Fruit fly (Drosophila melanogaster) whole organism, pupa: Measurements from ENCODE around the gene CG10208.

Experiments used
- CG10348 ChIP-seq: fragments of 200-800 bp; sonication (Bioruptor generic); IDR thresholded peaks from 2 replicates; pipeline ENCODE4 v1.3.6; 2022; ENCODE audit warnings: missing biosample characterization, missing genetic modification characterization
- CG12605 ChIP-seq: fragments of 200-800 bp; sonication (Bioruptor generic); IDR thresholded peaks from 2 replicates; pipeline ENCODE4 v1.3.6; 2022; ENCODE audit warnings: missing biosample characterization, missing genetic modification characterization
- CG13204 ChIP-seq: fragments of 200-800 bp; sonication (Bioruptor generic); optimal IDR thresholded peaks from 2 replicates; lab custom pipeline; 2018; ENCODE audit warnings: missing biosample characterization, mild to moderate bottlenecking, missing genetic modification characterization, moderate library complexity
- CG14655 ChIP-seq: fragments of 200-800 bp; sonication (Bioruptor generic); optimal IDR thresholded peaks from 3 replicates; lab custom pipeline; 2017; ENCODE audit warnings: mild to moderate bottlenecking, missing biosample characterization, missing genetic modification reagents, missing genetic modification characterization
- CG15710 ChIP-seq: fragments of 200-800 bp; sonication (Bioruptor generic); optimal IDR thresholded peaks from 2 replicates; lab custom pipeline; 2018; ENCODE audit warnings: missing biosample characterization, mild to moderate bottlenecking, missing genetic modification characterization, moderate library complexity
- CG17806 ChIP-seq: fragments of 200-800 bp; sonication (Bioruptor generic); optimal IDR thresholded peaks from 2 replicates; lab custom pipeline; 2018; ENCODE audit warnings: missing biosample characterization, mild to moderate bottlenecking, missing genetic modification characterization, moderate library complexity
- CG32121 ChIP-seq: fragments of 200-800 bp; sonication (Bioruptor generic); IDR thresholded peaks from 2 replicates; pipeline ENCODE4 v1.3.6; 2022; ENCODE audit warnings: missing biosample characterization, missing genetic modification characterization
- CG34367 ChIP-seq: fragments of 200-800 bp; sonication (Bioruptor generic); optimal IDR thresholded peaks from 2 replicates; lab custom pipeline; 2018; ENCODE audit warnings: missing biosample characterization, mild to moderate bottlenecking, missing genetic modification characterization
- CG4496 ChIP-seq: fragments of 200-800 bp; sonication (Bioruptor generic); IDR thresholded peaks from 3 replicates; pipeline ENCODE4 v1.3.6; 2022; ENCODE audit warnings: missing biosample characterization, missing genetic modification characterization
- CG8159 ChIP-seq: fragments of 200-800 bp; sonication (Bioruptor generic); optimal IDR thresholded peaks from 3 replicates; lab custom pipeline; 2018; ENCODE audit warnings: missing biosample characterization, mild to moderate bottlenecking, missing genetic modification characterization, moderate library complexity
- CG8301 ChIP-seq: fragments of 200-800 bp; sonication (Bioruptor generic); optimal IDR thresholded peaks from 2 replicates; lab custom pipeline; 2018; ENCODE audit warnings: missing biosample characterization, mild to moderate bottlenecking, missing genetic modification characterization
- CG9948 ChIP-seq: fragments of 200-800 bp; sonication (Bioruptor generic); optimal IDR thresholded peaks from 2 replicates; lab custom pipeline; 2018; ENCODE audit warnings: missing biosample characterization, mild to moderate bottlenecking, missing genetic modification characterization, moderate library complexity
- D1 ChIP-seq: fragments of 200-800 bp; sonication (Bioruptor generic); optimal IDR thresholded peaks from 2 replicates; lab custom pipeline; 2018; ENCODE audit warnings: missing biosample characterization, mild to moderate bottlenecking, missing genetic modification characterization, moderate library complexity
- EcR ChIP-seq: fragments of 200-800 bp; sonication (Bioruptor generic); optimal IDR thresholded peaks from 3 replicates; lab custom pipeline; 2019; ENCODE audit warnings: missing biosample characterization, missing genetic modification characterization, mild to moderate bottlenecking, moderate library complexity, missing genetic modification reagents
- Ets98B ChIP-seq: fragments of 200-800 bp; sonication (Bioruptor generic); IDR thresholded peaks from 2 replicates; pipeline ENCODE4 v1.3.6; 2022; ENCODE audit warnings: missing biosample characterization, missing genetic modification characterization
- Pif1A ChIP-seq: fragments of 200-800 bp; sonication (Bioruptor generic); optimal IDR thresholded peaks from 3 replicates; lab custom pipeline; 2016; ENCODE audit warnings: missing biosample characterization, missing genetic modification characterization
- Pif1B ChIP-seq: fragments of 200-800 bp; sonication (Bioruptor generic); optimal IDR thresholded peaks from 3 replicates; lab custom pipeline; 2016; ENCODE audit warnings: missing biosample characterization, missing genetic modification characterization
- Snoo ChIP-seq: fragments of 200-800 bp; sonication (Bioruptor generic); optimal IDR thresholded peaks from 3 replicates; lab custom pipeline; 2017; ENCODE audit warnings: missing biosample characterization, mild to moderate bottlenecking, missing genetic modification characterization, inconsistent platforms
- fd96Ca ChIP-seq: fragments of 200-800 bp; sonication (Bioruptor generic); IDR thresholded peaks from 3 replicates; pipeline ENCODE4 v1.3.6; 2022; ENCODE audit warnings: missing biosample characterization, missing genetic modification characterization
- gl ChIP-seq: fragments of 200-800 bp; sonication (Bioruptor generic); optimal IDR thresholded peaks from 2 replicates; lab custom pipeline; 2018; ENCODE audit warnings: missing biosample characterization, mild to moderate bottlenecking, missing genetic modification characterization
- rn ChIP-seq: fragments of 200-800 bp; sonication (Bioruptor generic); IDR thresholded peaks from 2 replicates; pipeline ENCODE4 v1.3.6; 2022; ENCODE audit warnings: missing biosample characterization, missing genetic modification characterization

Gene CG10208

DNA sequence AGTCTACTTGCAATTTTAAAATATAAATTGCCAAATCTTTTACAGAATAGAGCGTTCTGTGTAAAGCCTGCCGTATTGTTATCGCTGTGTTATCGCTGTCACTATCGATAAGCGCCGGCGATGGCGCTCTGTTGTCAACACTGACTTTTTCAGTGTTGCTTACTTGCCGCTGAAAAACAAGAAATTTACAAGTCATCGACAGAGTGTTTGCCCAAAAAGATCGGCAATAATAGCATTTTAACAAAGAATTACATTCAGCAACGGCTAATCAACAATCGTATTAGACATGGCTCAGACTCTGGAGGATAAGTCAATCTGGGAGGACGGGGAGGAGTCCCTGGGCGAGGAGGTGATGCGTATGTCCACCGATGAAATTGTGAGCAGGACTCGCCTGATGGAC, 21.2 kb downstream of the CG10208 start, which contains the start of the genes RanBP3 and Rpt5:
RanBP3 (minus strand) TSS at position 107 of the 400 bp plus-strand sequence.
Rpt5 (plus strand) TSS at position 149 of the 400 bp plus-strand sequence.
- TF ChIP-seq fd96Ca (GFP tag; lab: Robert Waterston, UW) (peak; percentile 28; the same call in 1 of the 3 replicates), CG17806 (peak; percentile 6), CG8159 (tag; lab: Kevin White, UChicago) (no peak), Ets98B (GFP tag; lab: Robert Waterston, UW) (peak; percentile 58), CG32121 (GFP tag; lab: Robert Waterston, UW) (peak; percentile 20; the same call in 1 of the 2 replicates), CG9948 (tag; lab: Kevin White, UChicago) (no peak), CG15710 (tag; lab: Kevin White, UChicago) (peak; percentile 39), CG12605 (GFP tag; lab: Robert Waterston, UW) (no peak), Pif1B (GFP tag; lab: Kevin White, UChicago) (no peak), Snoo (tag; lab: Kevin White, UChicago) (peak; percentile 40), CG8301 (no peak), D1 (tag; lab: Kevin White, UChicago) (no peak), CG14655 (GFP tag; lab: Kevin White, UChicago) (no peak), EcR (GFP tag; lab: Kevin White, UChicago) (peak; percentile 6), Pif1A (no peak), CG4496 (GFP tag; lab: Robert Waterston, UW) (peak; percentile 29; the same call in 1 of the 3 replicates), CG34367 (tag; lab: Kevin White, UChicago) (no peak), gl (tag; lab: Kevin White, UChicago) (no peak), rn (GFP tag; lab: Robert Waterston, UW) (no peak)

DNA sequence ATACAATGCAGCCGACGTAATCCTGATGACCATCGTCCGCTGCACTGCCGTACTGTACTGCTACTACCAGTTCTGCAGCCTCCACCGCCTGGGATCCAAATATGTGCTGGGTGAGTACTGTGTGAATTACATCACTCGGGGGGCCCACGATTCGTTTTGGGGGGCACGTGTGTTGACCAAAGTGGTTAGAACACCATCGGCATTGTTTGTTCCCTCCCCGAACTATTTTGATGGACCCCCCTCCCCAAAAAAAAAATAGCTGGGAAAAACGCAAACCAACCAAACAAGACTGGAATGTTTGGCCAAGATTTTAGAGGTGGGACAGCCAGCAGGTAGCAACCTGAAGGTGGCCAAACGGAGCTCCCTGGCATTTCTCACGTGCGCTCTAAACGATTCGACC, 26.5 kb downstream of the CG10208 start:
- TF ChIP-seq Pif1A (no peak), CG8301 (no peak), CG32121 (GFP tag; lab: Robert Waterston, UW) (no peak), CG10348 (no peak), CG17806 (no peak), Ets98B (GFP tag; lab: Robert Waterston, UW) (no peak), CG15710 (tag; lab: Kevin White, UChicago) (no peak), CG9948 (tag; lab: Kevin White, UChicago) (no peak), EcR (GFP tag; lab: Kevin White, UChicago) (no peak), CG12605 (GFP tag; lab: Robert Waterston, UW) (no peak), CG13204 (GFP tag; lab: Kevin White, UChicago) (no peak)

DNA sequence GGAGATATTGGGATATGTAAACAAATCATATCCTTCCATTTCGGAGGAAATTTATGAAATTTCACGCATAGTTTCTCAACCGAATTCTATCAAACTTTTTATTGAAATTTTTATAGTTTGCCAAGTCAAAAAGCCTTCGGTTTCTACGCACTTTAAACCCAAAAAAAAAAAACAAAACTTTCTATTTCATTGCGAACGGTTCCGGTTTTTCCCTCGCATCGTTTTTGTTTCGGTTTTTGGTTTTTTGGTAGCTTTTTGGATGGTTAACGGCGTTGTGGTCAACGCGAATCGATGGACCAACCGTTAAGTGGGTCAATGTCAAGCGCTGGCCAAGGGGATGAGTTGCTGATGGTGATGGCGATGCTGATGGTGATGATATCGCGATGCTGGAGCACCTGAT, 33.0 kb downstream of the CG10208 start:
- TF ChIP-seq CG17806 (no peak), CG12605 (GFP tag; lab: Robert Waterston, UW) (no peak), Pif1A (no peak), CG14655 (GFP tag; lab: Kevin White, UChicago) (no peak), CG4496 (GFP tag; lab: Robert Waterston, UW) (no peak)
- TF ChIP-seq, all 21 proteins: peak for 0

DNA sequence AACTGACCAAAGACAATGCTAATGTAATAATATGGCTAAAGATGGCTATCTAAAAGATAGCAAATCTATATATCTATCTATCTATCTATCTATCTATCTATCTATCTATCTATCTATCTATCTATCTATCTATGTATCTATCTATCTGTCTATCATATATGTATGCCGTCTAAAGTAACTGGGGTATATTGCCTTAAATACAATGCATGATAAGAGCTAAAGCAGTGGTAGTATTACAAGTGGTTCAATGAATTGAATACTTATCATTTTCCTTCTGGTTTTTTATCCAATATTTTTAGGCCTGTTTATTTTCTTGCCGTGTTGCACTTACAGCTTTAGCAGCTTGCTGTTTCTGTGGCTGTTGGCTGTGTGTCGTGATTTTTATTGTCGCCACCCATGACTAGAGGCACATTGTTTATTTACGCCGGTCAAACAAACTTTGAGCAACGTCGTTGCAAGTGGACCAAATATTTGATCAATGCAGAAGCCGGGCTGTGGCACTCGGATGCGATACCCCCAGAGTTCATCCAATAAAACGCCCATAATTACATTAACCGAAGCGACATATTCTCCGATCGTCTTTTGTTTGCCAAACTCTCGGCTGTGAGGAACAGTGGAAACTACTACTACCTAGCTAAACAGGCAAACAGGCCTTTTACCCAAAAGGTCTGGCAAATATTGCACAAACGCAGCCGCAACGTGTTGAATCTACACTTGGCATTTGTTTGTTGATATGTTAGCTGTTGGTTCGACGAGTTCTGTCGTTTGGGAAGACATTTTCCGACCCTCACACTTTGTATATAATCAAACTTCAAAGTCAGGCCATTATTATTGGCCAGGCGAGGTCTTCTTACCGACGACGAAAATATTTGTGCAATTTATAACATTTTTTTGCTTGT, 36.0 kb downstream of the CG10208 start:
- no peak for TF ChIP-seq Snoo (tag; lab: Kevin White, UChicago)
- TF ChIP-seq CG14655 (GFP tag; lab: Kevin White, UChicago) = peak; percentile 66
- no peak for TF ChIP-seq Ets98B (GFP tag; lab: Robert Waterston, UW)
- peak; percentile 18 for TF ChIP-seq CG17806
- peak; percentile 45 for TF ChIP-seq CG15710 (tag; lab: Kevin White, UChicago)
- peak; percentile 42 for TF ChIP-seq CG8159 (tag; lab: Kevin White, UChicago)
- TF ChIP-seq CG8301 = peak; percentile 65
- TF ChIP-seq CG34367 (tag; lab: Kevin White, UChicago) = peak; percentile 17
- TF ChIP-seq CG9948 (tag; lab: Kevin White, UChicago) = peak; percentile 20
- TF ChIP-seq Pif1A = peak; percentile 51

DNA sequence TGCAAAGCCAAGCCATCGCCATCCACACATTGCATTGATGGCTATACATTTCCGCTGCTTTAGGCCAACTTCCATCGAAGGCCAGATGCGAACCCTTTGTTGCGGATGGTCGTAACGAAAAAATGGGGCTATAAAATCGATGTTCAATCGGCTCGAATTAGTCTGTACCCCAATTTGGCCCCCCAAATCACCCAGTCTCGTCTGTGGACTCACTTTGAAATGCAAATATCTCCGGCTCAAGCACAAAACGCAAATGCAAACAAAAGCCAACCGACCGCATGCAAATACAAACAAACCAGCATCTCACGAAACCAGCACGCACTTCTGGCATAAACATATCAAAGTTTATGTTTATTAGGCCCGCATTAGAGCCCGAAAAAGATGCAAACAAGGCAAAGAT, 37.6 kb downstream of the CG10208 start:
- TF ChIP-seq CG10348 (no peak), gl (tag; lab: Kevin White, UChicago) (no peak), CG15710 (tag; lab: Kevin White, UChicago) (no peak), CG8301 (no peak), CG4496 (GFP tag; lab: Robert Waterston, UW) (no peak), CG9948 (tag; lab: Kevin White, UChicago) (no peak), Snoo (tag; lab: Kevin White, UChicago) (no peak), CG12605 (GFP tag; lab: Robert Waterston, UW) (no peak), CG13204 (GFP tag; lab: Kevin White, UChicago) (no peak), EcR (GFP tag; lab: Kevin White, UChicago) (no peak), CG32121 (GFP tag; lab: Robert Waterston, UW) (no peak), Ets98B (GFP tag; lab: Robert Waterston, UW) (no peak), CG34367 (tag; lab: Kevin White, UChicago) (no peak), D1 (tag; lab: Kevin White, UChicago) (no peak), Pif1B (GFP tag; lab: Kevin White, UChicago) (no peak)
